Fruit fly (Drosophila melanogaster) whole organism, pupa: ENCODE data around the gene Peritrophin-15b.

Source experiments
- CG14655 ChIP-seq: fragments of 200-800 bp; sonication (Bioruptor generic); optimal IDR thresholded peaks from 3 replicates; lab custom pipeline; 2017; ENCODE audit warnings: mild to moderate bottlenecking, missing biosample characterization, missing genetic modification reagents, missing genetic modification characterization
- CG15710 ChIP-seq: fragments of 200-800 bp; sonication (Bioruptor generic); optimal IDR thresholded peaks from 2 replicates; lab custom pipeline; 2018; ENCODE audit warnings: missing biosample characterization, mild to moderate bottlenecking, missing genetic modification characterization, moderate library complexity
- CG8159 ChIP-seq: fragments of 200-800 bp; sonication (Bioruptor generic); optimal IDR thresholded peaks from 3 replicates; lab custom pipeline; 2018; ENCODE audit warnings: missing biosample characterization, mild to moderate bottlenecking, missing genetic modification characterization, moderate library complexity
- Pif1B ChIP-seq: fragments of 200-800 bp; sonication (Bioruptor generic); optimal IDR thresholded peaks from 3 replicates; lab custom pipeline; 2016; ENCODE audit warnings: missing biosample characterization, missing genetic modification characterization
- rn ChIP-seq: fragments of 200-800 bp; sonication (Bioruptor generic); IDR thresholded peaks from 2 replicates; pipeline ENCODE4 v1.3.6; 2022; ENCODE audit warnings: missing biosample characterization, missing genetic modification characterization

DNA sequence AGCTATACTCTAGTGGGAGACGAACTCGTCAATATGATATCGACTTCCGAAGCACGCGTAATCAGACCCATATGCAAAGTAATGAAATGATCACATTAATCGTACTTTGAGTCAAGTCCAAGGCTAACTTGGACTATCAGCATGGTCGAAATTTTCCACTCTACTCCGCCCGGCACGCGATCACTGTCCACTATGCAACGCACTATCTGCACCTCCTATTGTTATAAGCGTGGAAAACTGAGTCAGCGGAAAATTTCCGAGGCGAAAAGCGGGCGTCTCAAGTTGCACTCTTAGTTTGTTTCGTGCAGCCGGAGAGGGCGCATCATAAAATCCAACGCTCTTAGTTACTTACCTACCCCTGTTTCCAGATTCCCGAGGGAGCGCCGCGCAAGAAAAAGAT is 8.9 kb downstream of the Peritrophin-15b start:
- no peak for TF ChIP-seq Pif1B (GFP tag; lab: Kevin White, UChicago)
- TF ChIP-seq CG8159 (tag; lab: Kevin White, UChicago), result no peak
- no peak for TF ChIP-seq CG14655 (GFP tag; lab: Kevin White, UChicago)
- no peak for TF ChIP-seq CG15710 (tag; lab: Kevin White, UChicago)
- no peak for TF ChIP-seq rn (GFP tag; lab: Robert Waterston, UW)
